Worm (Caenorhabditis elegans) whole organism, L4 larva: ENCODE measurements around the gene fbxb-54.

ENCODE experiments used
- F26F4.8 ChIP-seq: fragments of 200-800 bp; sonication (Bioruptor generic); conservative IDR thresholded peaks from 2 replicates; pipeline ENCODE4 v1.3.6; 2022; ENCODE audit warnings: missing genetic modification characterization, missing compliant biosample characterization
- T20F7.1 ChIP-seq: fragments of 200-800 bp; sonication (Bioruptor generic); optimal IDR thresholded peaks from 2 replicates; lab custom pipeline; 2018; ENCODE audit warnings: mild to moderate bottlenecking, missing genetic modification characterization, missing compliant biosample characterization
- Y105C5A.15 ChIP-seq: fragments of 200-800 bp; sonication (Bioruptor generic); IDR thresholded peaks from 2 replicates; pipeline ENCODE4 v1.3.6; 2022; ENCODE audit warnings: missing genetic modification characterization, missing compliant biosample characterization
- ZK337.2 ChIP-seq: fragments of 200-800 bp; sonication (Bioruptor generic); IDR thresholded peaks from 2 replicates; pipeline ENCODE4 v1.3.6; 2022; ENCODE audit warnings: missing genetic modification reagents, missing genetic modification characterization, missing compliant biosample characterization
- ZK546.5 ChIP-seq, 2 experiments: sonication (generic microtip); optimal IDR thresholded peaks; 2 replicates each; lab custom pipeline; 2017; ENCODE audit warnings: missing biosample characterization in 2 of 2, missing genetic modification characterization in 2 of 2
- aha-1 ChIP-seq: fragments of 150-350 bp; peaks from one replicate; lab custom pipeline; 2014; ENCODE audit warnings: missing biosample characterization, missing genetic modification characterization
- ceh-28 ChIP-seq: fragments of 150-350 bp; optimal IDR thresholded peaks from 2 replicates; lab custom pipeline; 2014; ENCODE audit warnings: missing biosample characterization, missing genetic modification reagents, missing genetic modification characterization
- ceh-62 ChIP-seq: sonication (generic microtip); optimal IDR thresholded peaks from 2 replicates; lab custom pipeline; 2017; ENCODE audit warnings: missing biosample characterization, missing genetic modification characterization
- ctbp-1 ChIP-seq: fragments of 200-800 bp; sonication (Bioruptor generic); IDR thresholded peaks from 2 replicates; pipeline ENCODE4 v1.3.6; 2022; ENCODE audit warnings: missing genetic modification reagents, missing genetic modification characterization, missing compliant biosample characterization
- daf-12 ChIP-seq: fragments of 150-350 bp; optimal IDR thresholded peaks from 2 replicates; lab custom pipeline; 2014; ENCODE audit warnings: missing biosample characterization, missing genetic modification reagents, missing genetic modification characterization
- daf-16 ChIP-seq, 3 experiments: sonication (generic microtip); optimal IDR thresholded peaks; 2 replicates each; lab custom pipeline; 2016 to 2017; ENCODE audit warnings: missing genetic modification characterization in 3 of 3, missing genetic modification reagents in 3 of 3, mild to moderate bottlenecking in 2 of 3, missing compliant biosample characterization in 2 of 3, missing biosample characterization in 1 of 3, moderate library complexity in 1 of 3
- dmd-6 ChIP-seq: fragments of 200-800 bp; sonication (Bioruptor generic); IDR thresholded peaks from 2 replicates; pipeline ENCODE4 v1.3.6; 2022; ENCODE audit warnings: missing genetic modification reagents, missing genetic modification characterization, missing compliant biosample characterization
- dmd-9 ChIP-seq: fragments of 200-800 bp; sonication (Bioruptor generic); IDR thresholded peaks from 2 replicates; pipeline ENCODE4 v1.3.6; 2022; ENCODE audit warnings: missing genetic modification reagents, missing genetic modification characterization, missing compliant biosample characterization
- fos-1 ChIP-seq: fragments of 150-350 bp; optimal IDR thresholded peaks from 2 replicates; lab custom pipeline; 2014; ENCODE audit warnings: missing biosample characterization, missing genetic modification characterization
- hif-1 ChIP-seq, 2 experiments: sonication (generic microtip); optimal IDR thresholded peaks; 2 replicates each; lab custom pipeline; 2016 to 2017; ENCODE audit warnings: missing compliant biosample characterization in 2 of 2, missing genetic modification characterization in 2 of 2, missing genetic modification reagents in 2 of 2, missing genotype in 2 of 2, mild to moderate bottlenecking in 1 of 2
- hlh-30 ChIP-seq: sonication (generic microtip); optimal IDR thresholded peaks from 2 replicates; lab custom pipeline; 2017; ENCODE audit warnings: antibody characterized with exemption, mild to moderate bottlenecking, missing genetic modification characterization, missing compliant biosample characterization; ENCODE audit not compliant: insufficient read depth
- hmg-1.1 ChIP-seq: fragments of 200-800 bp; sonication (Bioruptor generic); IDR thresholded peaks from 2 replicates; pipeline ENCODE4 v1.3.6; 2022; ENCODE audit warnings: missing genetic modification reagents, missing genetic modification characterization, missing compliant biosample characterization
- lin-1 ChIP-seq: fragments of 200-800 bp; sonication (Bioruptor generic); IDR thresholded peaks from 2 replicates; pipeline ENCODE4 v1.3.6; 2022; ENCODE audit warnings: missing genetic modification reagents, missing genetic modification characterization, missing compliant biosample characterization
- lin-39 ChIP-seq: fragments of 150-350 bp; optimal IDR thresholded peaks from 2 replicates; lab custom pipeline; 2014; ENCODE audit warnings: missing biosample characterization, missing genetic modification reagents, missing genetic modification characterization
- lir-3 ChIP-seq: sonication (generic microtip); optimal IDR thresholded peaks from 2 replicates; lab custom pipeline; 2016; ENCODE audit warnings: mild to moderate bottlenecking, missing genetic modification characterization, missing compliant biosample characterization
- madf-5 ChIP-seq, 2 experiments: fragments of 200-800 bp; sonication (Bioruptor generic); IDR thresholded peaks; 2 replicates each; pipeline ENCODE4 v1.3.6; 2022; ENCODE audit warnings: missing compliant biosample characterization in 2 of 2, missing genetic modification characterization in 2 of 2
- mdl-1 ChIP-seq, 2 experiments: fragments of 150-350 bp in 1 of 2; sonication (generic microtip) in 1 of 2; optimal IDR thresholded peaks; 2 replicates each; lab custom pipeline; 2014 to 2017; ENCODE audit warnings: missing biosample characterization in 2 of 2, missing genetic modification characterization in 2 of 2
- mes-2 ChIP-seq: sonication (generic microtip); optimal IDR thresholded peaks from 2 replicates; lab custom pipeline; 2016; ENCODE audit warnings: missing genotype, mild to moderate bottlenecking, missing genetic modification characterization, missing compliant biosample characterization; ENCODE audit not compliant: poor library complexity, severe bottlenecking
- mxl-2 ChIP-seq: fragments of 200-800 bp; sonication (Bioruptor generic); conservative IDR thresholded peaks from 2 replicates; pipeline ENCODE4 v1.3.6; 2022; ENCODE audit warnings: missing genetic modification reagents, missing genetic modification characterization, missing compliant biosample characterization
- mxl-3 ChIP-seq: fragments of 200-800 bp; sonication (Bioruptor generic); optimal IDR thresholded peaks from 2 replicates; lab custom pipeline; 2018; ENCODE audit warnings: mild to moderate bottlenecking, missing genetic modification characterization, missing compliant biosample characterization
- nhr-11 ChIP-seq: fragments of 150-350 bp; optimal IDR thresholded peaks from 2 replicates; lab custom pipeline; 2014; ENCODE audit warnings: missing biosample characterization, missing genetic modification characterization
- nhr-237 ChIP-seq: sonication (generic microtip); optimal IDR thresholded peaks from 2 replicates; lab custom pipeline; 2017; ENCODE audit warnings: missing biosample characterization, missing genetic modification characterization
- php-3 ChIP-seq: fragments of 200-800 bp; sonication (Bioruptor generic); IDR thresholded peaks from 2 replicates; pipeline ENCODE4 v1.3.6; 2022; ENCODE audit warnings: missing genetic modification reagents, missing genetic modification characterization, missing compliant biosample characterization
- set-16 ChIP-seq: fragments of 200-800 bp; sonication (Bioruptor generic); IDR thresholded peaks from 2 replicates; pipeline ENCODE4 v1.3.6; 2022; ENCODE audit warnings: missing genetic modification reagents, missing genetic modification characterization, missing compliant biosample characterization
- skn-1 ChIP-seq: fragments of 150-350 bp; optimal IDR thresholded peaks from 2 replicates; lab custom pipeline; 2014; ENCODE audit warnings: missing biosample characterization, missing genetic modification characterization
- spr-1 ChIP-seq: sonication (generic microtip); optimal IDR thresholded peaks from 2 replicates; lab custom pipeline; 2016; ENCODE audit warnings: mild to moderate bottlenecking, missing genetic modification characterization, missing compliant biosample characterization
- unc-130 ChIP-seq: sonication (generic microtip); optimal IDR thresholded peaks from 2 replicates; lab custom pipeline; 2016; ENCODE audit warnings: missing genetic modification reagents, missing genetic modification characterization, missing compliant biosample characterization
- unc-39 ChIP-seq: sonication (generic microtip); optimal IDR thresholded peaks from 2 replicates; lab custom pipeline; 2017; ENCODE audit warnings: missing biosample characterization, missing genetic modification characterization
- unc-62 ChIP-seq, 3 experiments: fragments of 150-350 bp in 1 of 3; sonication (generic microtip); optimal IDR thresholded peaks in 2 of 3; peaks in 1 of 3; 1 replicate in 1 of 3; 2 replicates in 2 of 3; lab custom pipeline; 2014 to 2017; ENCODE audit warnings: missing biosample characterization in 3 of 3, missing genetic modification characterization in 3 of 3, missing genetic modification reagents in 3 of 3, missing genotype in 1 of 3
- ztf-7 ChIP-seq: fragments of 150-350 bp; optimal IDR thresholded peaks from 2 replicates; lab custom pipeline; 2014; ENCODE audit warnings: missing biosample characterization, missing genetic modification characterization

Gene fbxb-54

DNA sequence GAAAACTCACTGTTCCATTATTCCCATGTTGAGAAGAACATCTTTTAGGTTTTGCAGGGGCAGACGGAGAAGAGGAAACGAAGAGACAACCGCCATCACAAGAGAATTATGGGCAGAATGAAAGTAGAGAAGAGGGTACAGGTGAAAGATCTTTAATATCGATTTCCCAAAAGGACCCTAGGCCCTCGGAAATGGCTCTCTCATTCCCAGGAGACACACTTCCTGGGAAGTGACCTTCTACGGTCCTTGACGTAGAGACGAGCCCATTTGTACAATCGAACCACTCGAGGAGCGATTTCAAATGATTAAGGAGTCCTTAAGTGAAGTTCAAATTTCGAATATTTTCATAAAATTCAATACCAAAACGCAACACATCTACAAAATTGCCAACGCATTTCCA lies 14.9 kb upstream of the fbxb-54 start, which contains the start of gene fbxb-46:
Gene fbxb-46, minus strand, starts transcription at position 101 of the 400 bp plus-strand sequence.
- TF ChIP-seq ztf-7 (tag; lab: Kevin White, UChicago) (no peak), daf-12 (tag; lab: Kevin White, UChicago) (no peak), php-3 (GFP tag; lab: Robert Waterston, UW) (no peak), ceh-28 (tag; lab: Kevin White, UChicago) (no peak), T20F7.1 (GFP tag; lab: Kevin White, UChicago) (no peak), lir-3 (tag; lab: Kevin White, UChicago) (no peak), ceh-62 (tag; lab: Kevin White, UChicago) (no peak), set-16 (GFP tag; lab: Robert Waterston, UW) (no peak), hlh-30 (tag; lab: Kevin White, UChicago) (no peak), mxl-3 (GFP tag; lab: Kevin White, UChicago) (no peak), ZK546.5 (tag; optimal IDR thresholded peaks at IDR 0.05; lab: Kevin White, UChicago) (no peak), spr-1 (tag; lab: Kevin White, UChicago) (no peak), lin-39 (tag; lab: Kevin White, UChicago) (no peak), lin-1 (GFP tag; lab: Robert Waterston, UW) (no peak), fos-1 (tag; lab: Kevin White, UChicago) (no peak)

ce11 chrII:1568214-1568613 lies 12.1 kb upstream of the fbxb-54 start, which contains the start of gene fbxb-49:
TSS of gene fbxb-49 (plus strand) at chrII:1568514.
- TF ChIP-seq ZK337.2 (no peak), nhr-237 (tag; lab: Kevin White, UChicago) (no peak), Y105C5A.15 (GFP tag; lab: Robert Waterston, UW) (no peak), unc-39 (no peak), aha-1 (tag; lab: Kevin White, UChicago) (peak; percentile 71)
- TF ChIP-seq, all 104 proteins: peak for 1

DNA sequence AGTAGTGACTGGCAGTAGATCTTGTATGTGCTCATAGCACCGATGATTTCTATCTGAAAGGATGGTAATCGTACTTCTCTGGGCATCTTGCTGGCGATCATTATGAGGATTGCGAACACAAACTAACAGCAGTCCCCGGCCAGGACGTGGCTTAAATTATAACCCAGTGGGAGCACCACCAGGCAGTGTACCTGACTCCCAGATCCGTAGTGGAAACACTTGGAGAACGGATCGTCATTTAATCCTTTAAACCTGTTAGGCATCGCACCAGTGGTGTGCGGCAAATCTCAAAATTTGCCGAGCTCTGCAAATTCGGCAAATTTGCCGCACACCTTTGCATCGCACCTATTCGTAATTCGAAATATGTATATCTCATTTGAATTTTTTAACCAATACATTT lies 11.5 kb upstream of the fbxb-54 start, which contains the start of gene K05F6.8:
Gene K05F6.8, minus strand, starts transcription at position 101 of the 400 bp plus-strand sequence.
- TF ChIP-seq daf-16 (GFP tag; optimal IDR thresholded peaks at IDR 0.05; lab: Kevin White, UChicago) (no peak), daf-16 (tag; optimal IDR thresholded peaks at IDR 0.05; lab: Kevin White, UChicago) (no peak), Y105C5A.15 (GFP tag; lab: Robert Waterston, UW) (no peak), mdl-1 (tag; optimal IDR thresholded peaks at IDR 0.05; lab: Kevin White, UChicago) (no peak), ctbp-1 (GFP tag; lab: Robert Waterston, UW) (no peak)

- TF ChIP-seq mxl-2 = no peak
- TF ChIP-seq dmd-6 (GFP tag; lab: Robert Waterston, UW) = no peak
- TF ChIP-seq unc-130 = no peak
- TF ChIP-seq hlh-30 (tag; lab: Kevin White, UChicago) = no peak
- no peak for TF ChIP-seq ceh-28 (tag; lab: Kevin White, UChicago)
- TF ChIP-seq mes-2 (tag; lab: Kevin White, UChicago) = no peak
- TF ChIP-seq hmg-1.1 (GFP tag; lab: Robert Waterston, UW) = no peak
- no peak for TF ChIP-seq dmd-9
- TF ChIP-seq nhr-11 = no peak
- no peak for TF ChIP-seq lin-39 (tag; lab: Kevin White, UChicago)
- no peak for TF ChIP-seq madf-5 (GFP tag; IDR thresholded peaks at IDR 0.05; lab: Robert Waterston, UW)
Measured at ce11 chrII:1561863-1562262, 5.7 kb upstream of the fbxb-54 start, which contains the start of gene K05F6.14. TSS of gene K05F6.14 (plus strand) at chrII:1562163.

DNA sequence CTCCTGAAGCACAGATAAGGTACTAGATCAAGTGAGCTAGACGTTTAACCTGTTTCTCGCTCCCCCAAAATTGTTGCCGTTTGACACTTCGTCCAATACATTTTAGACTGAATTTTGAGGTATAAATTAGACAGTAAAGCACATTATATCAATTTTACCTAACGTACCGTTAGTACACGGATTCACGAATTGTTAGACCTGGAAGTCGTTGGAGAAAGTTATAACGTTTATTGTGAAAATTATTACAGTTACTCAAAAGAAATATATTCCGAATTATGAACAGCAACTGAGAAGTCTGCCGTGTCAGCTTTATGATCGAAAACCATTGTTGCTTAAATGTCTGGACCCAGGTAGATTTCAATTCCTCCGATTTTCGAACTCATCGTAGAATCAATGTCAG lies 4.7 kb upstream of the fbxb-54 start:
- no peak for TF ChIP-seq hif-1 (tag; optimal IDR thresholded peaks at IDR 0.05; lab: Kevin White, UChicago)
- TF ChIP-seq skn-1 = no peak
- TF ChIP-seq mxl-3 (GFP tag; lab: Kevin White, UChicago) = no peak
- peak in 1 of 2 experiments; percentile 41 for TF ChIP-seq unc-62 (GFP tag; optimal IDR thresholded peaks at IDR 0.05 in 1 of 2; lab: Kevin White, UChicago)
- TF ChIP-seq unc-62 (tag; optimal IDR thresholded peaks at IDR 0.05; lab: Kevin White, UChicago) = no peak
- TF ChIP-seq F26F4.8 = no peak
